Fruit fly (Drosophila melanogaster): ENCODE measurements around the gene ss.

- no peak for TF ChIP-seq Sp1 (GFP tag; optimal IDR thresholded peaks at IDR 0.05)
- no peak for TF ChIP-seq N (GFP tag; optimal IDR thresholded peaks at IDR 0.05)
- TF ChIP-seq dmrt93B (GFP tag; optimal IDR thresholded peaks at IDR 0.05), result no peak
- TF ChIP-seq Jra (GFP tag; optimal IDR thresholded peaks at IDR 0.05), result no peak
- TF ChIP-seq psq (GFP tag; optimal IDR thresholded peaks at IDR 0.05), result no peak
- no peak for TF ChIP-seq Hnf4 (GFP tag; optimal IDR thresholded peaks at IDR 0.05)
These were observed 67.9 kb downstream of the ss start for dm6 chr3R:16335438-16336073.
